Fruit fly (Drosophila melanogaster) whole organism, prepupa: Measurements from ENCODE around the gene CCT4.

Experiments
- Blimp-1 ChIP-seq: fragments of 200-800 bp; sonication (Bioruptor generic); optimal IDR thresholded peaks from 3 replicates; lab custom pipeline; 2017; ENCODE audit warnings: missing biosample characterization, missing genetic modification characterization, mild to moderate bottlenecking, moderate library complexity, missing genetic modification reagents
- CG10631 ChIP-seq: fragments of 200-800 bp; sonication (Bioruptor generic); optimal IDR thresholded peaks from 2 replicates; lab custom pipeline; 2016; ENCODE audit warnings: missing biosample characterization, missing genetic modification characterization
- CG15336 ChIP-seq: fragments of 200-800 bp; sonication (Bioruptor generic); IDR thresholded peaks from 2 replicates; pipeline ENCODE4 v1.3.6; 2022; ENCODE audit warnings: missing biosample characterization, missing genetic modification characterization
- CG31627 ChIP-seq: fragments of 200-800 bp; sonication (Bioruptor generic); optimal IDR thresholded peaks from 3 replicates; lab custom pipeline; 2016; ENCODE audit warnings: missing biosample characterization, missing genetic modification characterization
- CG4318 ChIP-seq: fragments of 200-800 bp; sonication (Bioruptor generic); optimal IDR thresholded peaks from 3 replicates; lab custom pipeline; 2017; ENCODE audit warnings: missing biosample characterization, mild to moderate bottlenecking, missing genetic modification characterization
- CG6808 ChIP-seq: fragments of 200-800 bp; sonication (Bioruptor generic); optimal IDR thresholded peaks from 3 replicates; lab custom pipeline; 2017; ENCODE audit warnings: missing biosample characterization, missing genetic modification characterization, mild to moderate bottlenecking, moderate library complexity, missing genetic modification reagents
- CG9139 ChIP-seq: fragments of 200-800 bp; sonication (Bioruptor generic); optimal IDR thresholded peaks from 3 replicates; lab custom pipeline; 2017; ENCODE audit warnings: missing biosample characterization, mild to moderate bottlenecking, missing genetic modification characterization
- Eip75B ChIP-seq: fragments of 200-800 bp; sonication (Bioruptor generic); optimal IDR thresholded peaks from 3 replicates; lab custom pipeline; 2016; ENCODE audit warnings: missing biosample characterization, missing genetic modification characterization
- Ets21C ChIP-seq: fragments of 200-800 bp; sonication (Bioruptor generic); optimal IDR thresholded peaks from 3 replicates; lab custom pipeline; 2016; ENCODE audit warnings: missing biosample characterization, missing genetic modification characterization
- Hr39 ChIP-seq: fragments of 200-800 bp; sonication (Bioruptor generic); optimal IDR thresholded peaks from 2 replicates; lab custom pipeline; 2016; ENCODE audit warnings: missing biosample characterization, missing genetic modification characterization
- Sox14 ChIP-seq: fragments of 200-800 bp; sonication (Bioruptor generic); optimal IDR thresholded peaks from 3 replicates; lab custom pipeline; 2016; ENCODE audit warnings: missing biosample characterization, missing genetic modification characterization
- cyc ChIP-seq: fragments of 200-800 bp; sonication (Bioruptor generic); optimal IDR thresholded peaks from 3 replicates; lab custom pipeline; 2016; ENCODE audit warnings: missing biosample characterization, missing genetic modification characterization
- dac ChIP-seq: fragments of 200-800 bp; sonication (Bioruptor generic); optimal IDR thresholded peaks from 2 replicates; lab custom pipeline; 2017; ENCODE audit warnings: missing biosample characterization, mild to moderate bottlenecking, missing genetic modification characterization
- pdm3 ChIP-seq: fragments of 200-800 bp; sonication (Bioruptor generic); optimal IDR thresholded peaks from 3 replicates; lab custom pipeline; 2016; ENCODE audit warnings: missing biosample characterization, missing genetic modification characterization

dm6 chr2L:12719712-12720429, 27.1 kb upstream of the CCT4 start:
- TF ChIP-seq cyc (GFP tag; lab: Kevin White, UChicago) = no peak
- peak; percentile 31 for TF ChIP-seq Sox14
- no peak for TF ChIP-seq CG15336 (GFP tag; lab: Robert Waterston, UW)
- no peak for TF ChIP-seq Blimp-1 (GFP tag; lab: Kevin White, UChicago)
- no peak for TF ChIP-seq Ets21C
- no peak for TF ChIP-seq CG31627 (GFP tag; lab: Kevin White, UChicago)
- no peak for TF ChIP-seq CG10631 (GFP tag; lab: Kevin White, UChicago)
- no peak for TF ChIP-seq dac (GFP tag; lab: Kevin White, UChicago)
- TF ChIP-seq CG6808 (GFP tag; lab: Kevin White, UChicago) = peak; percentile 18
- no peak for TF ChIP-seq CG9139
- no peak for TF ChIP-seq Hr39 (GFP tag; lab: Kevin White, UChicago)
- TF ChIP-seq Eip75B (GFP tag; lab: Kevin White, UChicago) = no peak
- TF ChIP-seq CG4318 = no peak
- no peak for TF ChIP-seq pdm3 (GFP tag; lab: Kevin White, UChicago)
